Worm (Caenorhabditis elegans) whole organism, L4 larva: ENCODE data around the gene him-10.

Source experiments
- D1046.2 ChIP-seq: fragments of 200-800 bp; sonication (Bioruptor generic); IDR thresholded peaks from 2 replicates; pipeline ENCODE4 v1.3.6; 2022; ENCODE audit warnings: missing genetic modification characterization, missing compliant biosample characterization
- F10B5.3 ChIP-seq: sonication (generic microtip); optimal IDR thresholded peaks from 2 replicates; lab custom pipeline; 2016; ENCODE audit warnings: mild to moderate bottlenecking, missing genetic modification characterization, missing compliant biosample characterization
- F37D6.2 ChIP-seq: sonication (generic microtip); optimal IDR thresholded peaks from 2 replicates; lab custom pipeline; 2016; ENCODE audit warnings: mild to moderate bottlenecking, missing genetic modification characterization, missing compliant biosample characterization
- F44E2.7 ChIP-seq: fragments of 200-800 bp; sonication (Bioruptor generic); IDR thresholded peaks from 2 replicates; pipeline ENCODE4 v2.1.2; 2022; ENCODE audit warnings: missing genetic modification characterization, missing compliant biosample characterization
- T26A8.4 ChIP-seq: fragments of 200-800 bp; sonication (Bioruptor generic); IDR thresholded peaks from 2 replicates; pipeline ENCODE4 v1.3.6; 2022; ENCODE audit warnings: missing genetic modification characterization, missing compliant biosample characterization
- Y75B8A.6 ChIP-seq: fragments of 200-800 bp; sonication (Bioruptor generic); IDR thresholded peaks from 2 replicates; pipeline ENCODE4 v1.3.6; 2022; ENCODE audit warnings: missing genetic modification reagents, missing genetic modification characterization, missing compliant biosample characterization
- aha-1 ChIP-seq: fragments of 150-350 bp; peaks from one replicate; lab custom pipeline; 2014; ENCODE audit warnings: missing biosample characterization, missing genetic modification characterization
- ama-1 ChIP-seq: fragments of 150-350 bp; optimal IDR thresholded peaks from 2 replicates; lab custom pipeline; 2014; ENCODE audit warnings: inconsistent platforms, mixed read lengths
- attf-4 ChIP-seq: sonication (generic microtip); optimal IDR thresholded peaks from 3 replicates; lab custom pipeline; 2017; ENCODE audit warnings: missing biosample characterization, missing genetic modification characterization
- ceh-20 ChIP-seq: fragments of 200-800 bp; sonication (Bioruptor generic); IDR thresholded peaks from 2 replicates; pipeline ENCODE4 v1.3.6; 2022; ENCODE audit warnings: missing genetic modification reagents, missing genetic modification characterization, missing compliant biosample characterization
- ceh-28 ChIP-seq: fragments of 150-350 bp; optimal IDR thresholded peaks from 2 replicates; lab custom pipeline; 2014; ENCODE audit warnings: missing biosample characterization, missing genetic modification reagents, missing genetic modification characterization
- ceh-62 ChIP-seq: sonication (generic microtip); optimal IDR thresholded peaks from 2 replicates; lab custom pipeline; 2017; ENCODE audit warnings: missing biosample characterization, missing genetic modification characterization
- ceh-82 ChIP-seq: sonication (generic microtip); optimal IDR thresholded peaks from 2 replicates; lab custom pipeline; 2017; ENCODE audit warnings: missing biosample characterization, missing genetic modification characterization
- dmd-6 ChIP-seq: fragments of 200-800 bp; sonication (Bioruptor generic); IDR thresholded peaks from 2 replicates; pipeline ENCODE4 v1.3.6; 2022; ENCODE audit warnings: missing genetic modification reagents, missing genetic modification characterization, missing compliant biosample characterization
- dve-1 ChIP-seq: sonication (generic microtip); optimal IDR thresholded peaks from 2 replicates; lab custom pipeline; 2017; ENCODE audit warnings: antibody characterized with exemption, mild to moderate bottlenecking, missing genetic modification characterization, missing compliant biosample characterization; ENCODE audit not compliant: insufficient read depth
- egl-43 ChIP-seq: fragments of 200-800 bp; sonication (Bioruptor generic); IDR thresholded peaks from 2 replicates; pipeline ENCODE4 v1.3.6; 2022; ENCODE audit warnings: missing genetic modification reagents, missing genetic modification characterization, missing compliant biosample characterization
- fkh-10 ChIP-seq: fragments of 150-350 bp; optimal IDR thresholded peaks from 2 replicates; lab custom pipeline; 2014; ENCODE audit warnings: missing biosample characterization, missing genetic modification reagents, missing genetic modification characterization
- gei-8 ChIP-seq: fragments of 200-800 bp; sonication (Bioruptor generic); optimal IDR thresholded peaks from 2 replicates; lab custom pipeline; 2018; ENCODE audit warnings: mild to moderate bottlenecking, missing genetic modification characterization, missing compliant biosample characterization
- hlh-11 ChIP-seq: fragments of 200-800 bp; sonication (Bioruptor generic); optimal IDR thresholded peaks from 2 replicates; lab custom pipeline; 2018; ENCODE audit warnings: mild to moderate bottlenecking, missing genetic modification characterization, missing compliant biosample characterization
- jun-1 ChIP-seq: fragments of 150-350 bp; optimal IDR thresholded peaks from 2 replicates; lab custom pipeline; 2014; ENCODE audit warnings: missing biosample characterization, missing genetic modification reagents, missing genetic modification characterization
- lim-7 ChIP-seq: fragments of 200-800 bp; sonication (Bioruptor generic); IDR thresholded peaks from 2 replicates; pipeline ENCODE4 v1.3.6; 2022; ENCODE audit warnings: missing genetic modification characterization, missing compliant biosample characterization
- lin-13 ChIP-seq: fragments of 150-350 bp; optimal IDR thresholded peaks from 2 replicates; lab custom pipeline; 2014; ENCODE audit warnings: missing biosample characterization, missing genetic modification reagents, missing genetic modification characterization
- lin-29 ChIP-seq: fragments of 200-800 bp; sonication (Bioruptor generic); IDR thresholded peaks from 2 replicates; pipeline ENCODE4 v1.3.6; 2022; ENCODE audit warnings: missing genetic modification reagents, missing genetic modification characterization, missing compliant biosample characterization
- lin-38 ChIP-seq: fragments of 200-800 bp; sonication (Bioruptor generic); IDR thresholded peaks from 2 replicates; pipeline ENCODE4 v1.3.6; 2022; ENCODE audit warnings: missing genetic modification reagents, missing genetic modification characterization, missing compliant biosample characterization
- lir-3 ChIP-seq: sonication (generic microtip); optimal IDR thresholded peaks from 2 replicates; lab custom pipeline; 2016; ENCODE audit warnings: mild to moderate bottlenecking, missing genetic modification characterization, missing compliant biosample characterization
- mdl-1 ChIP-seq, 2 experiments: fragments of 150-350 bp in 1 of 2; sonication (generic microtip) in 1 of 2; optimal IDR thresholded peaks; 2 replicates each; lab custom pipeline; 2014 to 2017; ENCODE audit warnings: missing biosample characterization in 2 of 2, missing genetic modification characterization in 2 of 2
- mdt-29 ChIP-seq: fragments of 200-800 bp; sonication (Bioruptor generic); IDR thresholded peaks from 2 replicates; pipeline ENCODE4 v1.3.6; 2022; ENCODE audit warnings: missing genetic modification reagents, missing genetic modification characterization, missing compliant biosample characterization
- nhr-10 ChIP-seq: fragments of 150-350 bp; optimal IDR thresholded peaks from 2 replicates; lab custom pipeline; 2014; ENCODE audit warnings: missing biosample characterization, missing genetic modification characterization
- nhr-102 ChIP-seq: sonication (generic microtip); optimal IDR thresholded peaks from 2 replicates; lab custom pipeline; 2016; ENCODE audit warnings: mild to moderate bottlenecking, missing genetic modification characterization, moderate library complexity, missing compliant biosample characterization
- nhr-11 ChIP-seq: fragments of 150-350 bp; optimal IDR thresholded peaks from 2 replicates; lab custom pipeline; 2014; ENCODE audit warnings: missing biosample characterization, missing genetic modification characterization
- nhr-237 ChIP-seq: sonication (generic microtip); optimal IDR thresholded peaks from 2 replicates; lab custom pipeline; 2017; ENCODE audit warnings: missing biosample characterization, missing genetic modification characterization
- nhr-76 ChIP-seq: fragments of 150-350 bp; optimal IDR thresholded peaks from 2 replicates; lab custom pipeline; 2014; ENCODE audit warnings: missing biosample characterization, missing genetic modification characterization
- php-3 ChIP-seq: fragments of 200-800 bp; sonication (Bioruptor generic); IDR thresholded peaks from 2 replicates; pipeline ENCODE4 v1.3.6; 2022; ENCODE audit warnings: missing genetic modification reagents, missing genetic modification characterization, missing compliant biosample characterization
- pqm-1 ChIP-seq: sonication (generic microtip); optimal IDR thresholded peaks from 2 replicates; lab custom pipeline; 2017; ENCODE audit warnings: missing biosample characterization, missing genetic modification characterization
- rbr-2 ChIP-seq: sonication (generic microtip); optimal IDR thresholded peaks from 2 replicates; lab custom pipeline; 2016; ENCODE audit warnings: missing genotype, missing genetic modification characterization, missing compliant biosample characterization
- saeg-2 ChIP-seq: fragments of 200-800 bp; sonication (Bioruptor generic); IDR thresholded peaks from 2 replicates; pipeline ENCODE4 v1.3.6; 2022; ENCODE audit warnings: missing genetic modification reagents, missing genetic modification characterization, missing compliant biosample characterization
- set-16 ChIP-seq: fragments of 200-800 bp; sonication (Bioruptor generic); IDR thresholded peaks from 2 replicates; pipeline ENCODE4 v1.3.6; 2022; ENCODE audit warnings: missing genetic modification reagents, missing genetic modification characterization, missing compliant biosample characterization
- skn-1 ChIP-seq: fragments of 150-350 bp; optimal IDR thresholded peaks from 2 replicates; lab custom pipeline; 2014; ENCODE audit warnings: missing biosample characterization, missing genetic modification characterization
- snpc-1.2 ChIP-seq: fragments of 200-800 bp; sonication (Bioruptor generic); IDR thresholded peaks from 2 replicates; pipeline ENCODE4 v1.3.6; 2022; ENCODE audit warnings: missing genetic modification reagents, missing genetic modification characterization, missing compliant biosample characterization
- spr-3 ChIP-seq: fragments of 200-800 bp; sonication (Bioruptor generic); optimal IDR thresholded peaks from 2 replicates; lab custom pipeline; 2018; ENCODE audit warnings: mild to moderate bottlenecking, missing genetic modification characterization, missing compliant biosample characterization
- tra-1 ChIP-seq: fragments of 200-800 bp; sonication (Bioruptor generic); IDR thresholded peaks from 2 replicates; pipeline ENCODE4 v1.3.6; 2022; ENCODE audit warnings: missing genetic modification reagents, missing genetic modification characterization, missing compliant biosample characterization
- unc-130 ChIP-seq: sonication (generic microtip); optimal IDR thresholded peaks from 2 replicates; lab custom pipeline; 2016; ENCODE audit warnings: missing genetic modification reagents, missing genetic modification characterization, missing compliant biosample characterization
- unc-39 ChIP-seq: sonication (generic microtip); optimal IDR thresholded peaks from 2 replicates; lab custom pipeline; 2017; ENCODE audit warnings: missing biosample characterization, missing genetic modification characterization
- vab-7 ChIP-seq: fragments of 200-800 bp; sonication (Bioruptor generic); IDR thresholded peaks from 2 replicates; pipeline ENCODE4 v1.3.6; 2022; ENCODE audit warnings: missing genetic modification reagents, missing genetic modification characterization, missing compliant biosample characterization
- zag-1 ChIP-seq: fragments of 150-350 bp; optimal IDR thresholded peaks from 2 replicates; lab custom pipeline; 2014; ENCODE audit warnings: missing biosample characterization, missing genetic modification characterization
- zfp-3 ChIP-seq: fragments of 200-800 bp; sonication (Bioruptor generic); conservative IDR thresholded peaks from 2 replicates; pipeline ENCODE4 v1.3.6; 2022; ENCODE audit warnings: missing genetic modification reagents, missing genetic modification characterization, missing compliant biosample characterization
- zip-2 ChIP-seq: fragments of 150-350 bp; optimal IDR thresholded peaks from 2 replicates; lab custom pipeline; 2014; ENCODE audit warnings: missing biosample characterization, missing genetic modification characterization
- ztf-11 ChIP-seq: fragments of 150-350 bp; optimal IDR thresholded peaks from 2 replicates; lab custom pipeline; 2014; ENCODE audit warnings: missing biosample characterization, missing genetic modification characterization

The him-10 gene

ce11 chrIII:5841676-5842075, 38.6 kb downstream of the him-10 start (continued):
- TF ChIP-seq egl-43 (no peak), nhr-11 (peak; percentile 74), lir-3 (tag; lab: Kevin White, UChicago) (no peak), lim-7 (GFP tag; lab: Robert Waterston, UW) (no peak), skn-1 (tag; lab: Kevin White, UChicago) (no peak), dmd-6 (GFP tag; lab: Robert Waterston, UW) (peak; percentile 65), unc-39 (no peak), ceh-28 (tag; lab: Kevin White, UChicago) (no peak), set-16 (GFP tag; lab: Robert Waterston, UW) (no peak), F44E2.7 (no peak), spr-3 (GFP tag; lab: Kevin White, UChicago) (no peak), ama-1 (lab: Kevin White, UChicago) (peak; percentile 2), lin-29 (GFP tag; lab: Robert Waterston, UW) (no peak), nhr-237 (tag; lab: Kevin White, UChicago) (no peak), aha-1 (tag; lab: Kevin White, UChicago) (no peak), saeg-2 (GFP tag; lab: Robert Waterston, UW) (no peak), F37D6.2 (tag; lab: Kevin White, UChicago) (no peak), snpc-1.2 (GFP tag; lab: Robert Waterston, UW) (no peak), nhr-76 (no peak), mdl-1 (tag; optimal IDR thresholded peaks at IDR 0.05; lab: Kevin White, UChicago) (peak; percentile 7 to 83), hlh-11 (peak; percentile 71), lin-38 (GFP tag; lab: Robert Waterston, UW) (no peak), D1046.2 (GFP tag; lab: Robert Waterston, UW) (no peak), zfp-3 (no peak), zip-2 (no peak), fkh-10 (GFP tag; lab: Kevin White, UChicago) (no peak), dve-1 (tag; lab: Kevin White, UChicago) (peak; percentile 53), ceh-62 (tag; lab: Kevin White, UChicago) (no peak), gei-8 (no peak), F10B5.3 (no peak), rbr-2 (tag; lab: Kevin White, UChicago) (no peak), pqm-1 (tag; lab: Kevin White, UChicago) (no peak), tra-1 (GFP tag; lab: Robert Waterston, UW) (no peak), mdt-29 (no peak), ceh-20 (no peak), nhr-102 (tag; lab: Kevin White, UChicago) (no peak), php-3 (no peak), ztf-11 (tag; lab: Kevin White, UChicago) (no peak), Y75B8A.6 (GFP tag; lab: Robert Waterston, UW) (no peak), lin-13 (no peak), ceh-82 (tag; lab: Kevin White, UChicago) (no peak), attf-4 (tag; lab: Kevin White, UChicago) (no peak), unc-130 (no peak), zag-1 (no peak), nhr-10 (no peak), vab-7 (GFP tag; lab: Robert Waterston, UW) (no peak), jun-1 (tag; lab: Kevin White, UChicago) (no peak), T26A8.4 (GFP tag; lab: Robert Waterston, UW) (0 out of 2 replicates have a peak, but pooled peaks have one; percentile 23)
